Worm (Caenorhabditis elegans) whole organism, late embryonic: ENCODE measurements around the gene F53B3.3.

Source experiments
- dve-1 ChIP-seq: sonication (generic microtip); optimal IDR thresholded peaks from 2 replicates; lab custom pipeline; 2017; ENCODE audit warnings: antibody characterized with exemption, mild to moderate bottlenecking, missing genetic modification characterization, missing compliant biosample characterization
- hlh-30 ChIP-seq: sonication (generic microtip); optimal IDR thresholded peaks from 2 replicates; lab custom pipeline; 2017; ENCODE audit warnings: antibody characterized with exemption, missing genetic modification characterization, missing compliant biosample characterization; ENCODE audit not compliant: insufficient read depth
- lim-6 ChIP-seq: sonication (generic microtip); optimal IDR thresholded peaks from 2 replicates; lab custom pipeline; 2016; ENCODE audit warnings: missing genetic modification characterization, missing compliant biosample characterization
- nfya-1 ChIP-seq: sonication (generic microtip); optimal IDR thresholded peaks from 2 replicates; lab custom pipeline; 2017; ENCODE audit warnings: missing genetic modification characterization, mild to moderate bottlenecking, missing compliant biosample characterization, antibody characterized with exemption, moderate library complexity
- nhr-11 ChIP-seq: fragments of 150-350 bp; optimal IDR thresholded peaks from 2 replicates; lab custom pipeline; 2014; ENCODE audit warnings: missing biosample characterization, missing genetic modification characterization
- pax-1 ChIP-seq: fragments of 150-350 bp; optimal IDR thresholded peaks from 2 replicates; lab custom pipeline; 2014; ENCODE audit warnings: missing biosample characterization, missing genetic modification characterization
- pha-2 ChIP-seq: sonication (generic microtip); optimal IDR thresholded peaks from 2 replicates; lab custom pipeline; 2017; ENCODE audit warnings: mild to moderate bottlenecking, missing genetic modification characterization, missing compliant biosample characterization
- ref-2 ChIP-seq: sonication (generic microtip); optimal IDR thresholded peaks from 2 replicates; lab custom pipeline; 2016; ENCODE audit warnings: missing genetic modification characterization, missing compliant biosample characterization
- rnt-1 ChIP-seq: sonication (generic microtip); optimal IDR thresholded peaks from 2 replicates; lab custom pipeline; 2016; ENCODE audit warnings: missing genetic modification characterization, missing compliant biosample characterization
- tbx-2 ChIP-seq: sonication (generic microtip); optimal IDR thresholded peaks from 2 replicates; lab custom pipeline; 2016; ENCODE audit warnings: missing genetic modification characterization, missing compliant biosample characterization
- ttx-3 ChIP-seq: sonication (generic microtip); optimal IDR thresholded peaks from 2 replicates; lab custom pipeline; 2016; ENCODE audit warnings: missing genetic modification reagents, missing genetic modification characterization, missing compliant biosample characterization
- unc-55 ChIP-seq: sonication (generic microtip); optimal IDR thresholded peaks from 2 replicates; lab custom pipeline; 2017; ENCODE audit warnings: missing biosample characterization, missing genetic modification reagents, missing genetic modification characterization
- ztf-16 ChIP-seq: sonication (generic microtip); optimal IDR thresholded peaks from 2 replicates; lab custom pipeline; 2017; ENCODE audit warnings: missing genetic modification characterization, missing compliant biosample characterization

DNA sequence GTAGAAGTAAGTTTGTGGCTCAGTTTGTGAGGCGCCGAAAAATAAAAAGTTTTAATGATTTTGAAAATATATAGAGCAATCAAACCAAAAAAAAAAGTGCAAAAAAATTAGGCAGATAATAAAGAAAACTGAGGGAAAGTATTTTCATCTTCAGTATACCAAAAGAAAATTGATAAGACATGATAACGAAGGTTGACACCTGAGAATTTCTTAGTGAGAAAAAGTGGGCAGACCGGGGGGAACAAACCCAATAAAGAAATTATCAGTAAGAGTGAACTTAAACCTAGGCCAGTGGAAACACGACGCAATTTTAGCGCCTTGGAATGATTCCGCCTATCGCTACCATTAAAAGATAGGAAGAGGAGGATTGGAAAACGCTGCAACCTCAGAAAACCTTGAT lies 32.3 kb downstream of the F53B3.3 start:
- TF ChIP-seq dve-1 = no peak
- TF ChIP-seq ztf-16 (tag; lab: Kevin White, UChicago) = no peak
- TF ChIP-seq ref-2 (tag; lab: Kevin White, UChicago) = no peak
- no peak for TF ChIP-seq hlh-30
- TF ChIP-seq unc-55 (GFP tag; lab: Kevin White, UChicago) = no peak
- no peak for TF ChIP-seq nfya-1 (tag; lab: Kevin White, UChicago)
- no peak for TF ChIP-seq pax-1
- no peak for TF ChIP-seq rnt-1 (tag; lab: Kevin White, UChicago)
- no peak for TF ChIP-seq nhr-11 (tag; lab: Kevin White, UChicago)
- TF ChIP-seq lim-6 (tag; lab: Kevin White, UChicago) = no peak
- no peak for TF ChIP-seq tbx-2 (tag; lab: Kevin White, UChicago)
- TF ChIP-seq pha-2 (tag; lab: Kevin White, UChicago) = no peak
- no peak for TF ChIP-seq ttx-3 (tag; lab: Kevin White, UChicago)
